Fruit fly (Drosophila melanogaster) whole organism, embryonic: ENCODE data around the gene CG7860.
A peak's percentile ranks its signal among the peaks of the same experiment; 100 is the strongest.

ENCODE experiments used
- Aef1 ChIP-seq: fragments of 200-800 bp; sonication (Bioruptor generic); IDR thresholded peaks from 3 replicates; pipeline ENCODE4 v1.3.6; 2022; ENCODE audit warnings: missing biosample characterization, missing genetic modification characterization
- Bgb ChIP-seq: fragments of 200-800 bp; sonication (Bioruptor generic); IDR thresholded peaks from 2 replicates; pipeline ENCODE4 v1.3.6; 2022; ENCODE audit warnings: missing biosample characterization, missing genetic modification characterization; ENCODE audit not compliant: partially characterized antibody
- CG10147 ChIP-seq: fragments of 200-800 bp; sonication (Bioruptor generic); optimal IDR thresholded peaks from 2 replicates; lab custom pipeline; 2019; ENCODE audit warnings: missing biosample characterization, mild to moderate bottlenecking, missing genetic modification characterization, moderate library complexity
- CG12659 ChIP-seq: fragments of 200-800 bp; sonication (Bioruptor generic); optimal IDR thresholded peaks from 3 replicates; lab custom pipeline; 2017; ENCODE audit warnings: mild to moderate bottlenecking, missing biosample characterization, missing genetic modification reagents, missing genetic modification characterization
- CG14050 ChIP-seq: fragments of 200-800 bp; sonication (Bioruptor generic); IDR thresholded peaks from 3 replicates; pipeline ENCODE4 v1.3.6; 2022; ENCODE audit warnings: missing biosample characterization, missing genetic modification characterization
- CG14441 ChIP-seq: fragments of 200-800 bp; sonication (Bioruptor generic); IDR thresholded peaks from 2 replicates; pipeline ENCODE4 v1.3.6; 2022; ENCODE audit warnings: missing biosample characterization, missing genetic modification characterization
- CG14965 ChIP-seq: fragments of 200-800 bp; sonication (Bioruptor generic); optimal IDR thresholded peaks from 2 replicates; lab custom pipeline; 2016; ENCODE audit warnings: missing biosample characterization, missing genetic modification characterization, borderline replicate concordance
- CG1529 ChIP-seq: fragments of 200-800 bp; sonication (Bioruptor generic); optimal IDR thresholded peaks from 3 replicates; lab custom pipeline; 2018; ENCODE audit warnings: missing biosample characterization, missing genetic modification characterization
- CG15696 ChIP-seq: fragments of 200-800 bp; sonication (Bioruptor generic); optimal IDR thresholded peaks from 2 replicates; lab custom pipeline; 2019; ENCODE audit warnings: missing biosample characterization, mild to moderate bottlenecking, missing genetic modification characterization, moderate library complexity
- CG16815 ChIP-seq: fragments of 200-800 bp; sonication (Bioruptor generic); optimal IDR thresholded peaks from 3 replicates; lab custom pipeline; 2017; ENCODE audit warnings: missing biosample characterization, mild to moderate bottlenecking, missing genetic modification characterization
- CG18764 ChIP-seq: fragments of 200-800 bp; sonication (Bioruptor generic); optimal IDR thresholded peaks from 3 replicates; lab custom pipeline; 2016; ENCODE audit warnings: missing biosample characterization, missing genetic modification characterization
- CG2120 ChIP-seq: fragments of 200-800 bp; sonication (Bioruptor generic); optimal IDR thresholded peaks from 3 replicates; lab custom pipeline; 2016; ENCODE audit warnings: missing biosample characterization, missing genetic modification characterization
- CG2129 ChIP-seq: fragments of 200-800 bp; sonication (Bioruptor generic); IDR thresholded peaks from 2 replicates; pipeline ENCODE4 v1.3.6; 2022; ENCODE audit warnings: missing biosample characterization, missing genetic modification characterization; ENCODE audit not compliant: partially characterized antibody
- CG32767 ChIP-seq: fragments of 200-800 bp; sonication (Bioruptor generic); IDR thresholded peaks from 2 replicates; pipeline ENCODE4 v1.3.6; 2022; ENCODE audit warnings: missing biosample characterization, missing genetic modification characterization
- CG4424 ChIP-seq: fragments of 200-800 bp; sonication (Bioruptor generic); optimal IDR thresholded peaks from 3 replicates; lab custom pipeline; 2016; ENCODE audit warnings: missing biosample characterization, missing genetic modification characterization
- CG4617 ChIP-seq: fragments of 200-800 bp; sonication (Bioruptor generic); optimal IDR thresholded peaks from 3 replicates; lab custom pipeline; 2016; ENCODE audit warnings: missing biosample characterization, missing genetic modification characterization, borderline replicate concordance
- CG4820 ChIP-seq: fragments of 200-800 bp; sonication (Bioruptor generic); optimal IDR thresholded peaks from 3 replicates; lab custom pipeline; 2016; ENCODE audit warnings: missing biosample characterization, missing genetic modification characterization
- CG4854 ChIP-seq: fragments of 200-800 bp; sonication (Bioruptor generic); optimal IDR thresholded peaks from 2 replicates; lab custom pipeline; 2016; ENCODE audit warnings: missing biosample characterization, missing genetic modification characterization, inconsistent platforms
- CG6765 ChIP-seq: fragments of 200-800 bp; sonication (Bioruptor generic); optimal IDR thresholded peaks from 3 replicates; lab custom pipeline; 2017; ENCODE audit warnings: missing biosample characterization, mild to moderate bottlenecking, missing genetic modification characterization
- CG7987 ChIP-seq: fragments of 200-800 bp; sonication (Bioruptor generic); optimal IDR thresholded peaks from 2 replicates; lab custom pipeline; 2018; ENCODE audit warnings: missing biosample characterization, mild to moderate bottlenecking, missing genetic modification characterization, moderate library complexity
- CG8478 ChIP-seq: fragments of >200 bp; optimal IDR thresholded peaks from 2 replicates; lab custom pipeline; 2018
- CG9797 ChIP-seq: fragments of 200-800 bp; sonication (Bioruptor generic); optimal IDR thresholded peaks from 3 replicates; lab custom pipeline; 2018; ENCODE audit warnings: missing biosample characterization, mild to moderate bottlenecking, missing genetic modification characterization
- CTCF ChIP-seq: fragments of 200-800 bp; sonication (Bioruptor generic); optimal IDR thresholded peaks from 2 replicates; lab custom pipeline; 2017; ENCODE audit warnings: missing biosample characterization, mild to moderate bottlenecking, missing genetic modification characterization, moderate library complexity
- Dp ChIP-seq: fragments of 200-800 bp; sonication (Bioruptor generic); optimal IDR thresholded peaks from 2 replicates; lab custom pipeline; 2018; ENCODE audit warnings: missing biosample characterization, mild to moderate bottlenecking, missing genetic modification characterization, moderate library complexity
- Eip74EF ChIP-seq, 2 experiments: fragments of 200-800 bp in 1 of 2; fragments of >200 bp in 1 of 2; sonication (Bioruptor generic) in 1 of 2; optimal IDR thresholded peaks; 2 replicates each; lab custom pipeline; 2017 to 2019; ENCODE audit warnings: missing biosample characterization in 2 of 2, missing genetic modification characterization in 2 of 2, mild to moderate bottlenecking in 1 of 2, moderate library complexity in 1 of 2
- GATAe ChIP-seq: fragments of 200-800 bp; sonication (Bioruptor generic); conservative IDR thresholded peaks from 2 replicates; pipeline ENCODE4 v1.3.6; 2022; ENCODE audit warnings: missing biosample characterization, missing genetic modification characterization
- HmgZ ChIP-seq: fragments of 200-800 bp; sonication (Bioruptor generic); optimal IDR thresholded peaks from 2 replicates; lab custom pipeline; 2018; ENCODE audit warnings: missing biosample characterization, mild to moderate bottlenecking, missing genetic modification characterization
- Lhr ChIP-seq: fragments of 200-800 bp; sonication (Bioruptor generic); optimal IDR thresholded peaks from 3 replicates; lab custom pipeline; 2017; ENCODE audit warnings: mild to moderate bottlenecking, missing biosample characterization, missing genetic modification reagents, missing genetic modification characterization
- Max ChIP-seq: fragments of 200-800 bp; sonication (Bioruptor generic); optimal IDR thresholded peaks from 2 replicates; lab custom pipeline; 2016; ENCODE audit warnings: missing biosample characterization, mild to moderate bottlenecking, missing genetic modification characterization
- Mes4 ChIP-seq: fragments of 200-800 bp; sonication (Bioruptor generic); optimal IDR thresholded peaks from 2 replicates; lab custom pipeline; 2016; ENCODE audit warnings: missing biosample characterization, missing genetic modification characterization
- Myb ChIP-seq: fragments of 200-800 bp; sonication (Bioruptor generic); optimal IDR thresholded peaks from 2 replicates; lab custom pipeline; 2016; ENCODE audit warnings: missing biosample characterization, missing genetic modification characterization
- Opbp ChIP-seq: fragments of 200-800 bp; sonication (Bioruptor generic); IDR thresholded peaks from 3 replicates; pipeline ENCODE4 v1.3.6; 2022; ENCODE audit warnings: missing biosample characterization, missing genetic modification characterization; ENCODE audit not compliant: partially characterized antibody
- Xbp1 ChIP-seq: fragments of 200-800 bp; sonication (Bioruptor generic); optimal IDR thresholded peaks from 3 replicates; lab custom pipeline; 2016; ENCODE audit warnings: missing biosample characterization, mild to moderate bottlenecking, missing genetic modification characterization
- ap ChIP-seq: fragments of 200-800 bp; sonication (Bioruptor generic); IDR thresholded peaks from 2 replicates; pipeline ENCODE4 v1.3.6; 2022; ENCODE audit warnings: missing biosample characterization, missing genetic modification characterization
- ase ChIP-seq: fragments of 200-800 bp; sonication (Bioruptor generic); IDR thresholded peaks from 3 replicates; pipeline ENCODE4 v1.3.6; 2022; ENCODE audit warnings: missing biosample characterization, missing genetic modification characterization
- chn ChIP-seq: fragments of 200-800 bp; sonication (Bioruptor generic); optimal IDR thresholded peaks from 2 replicates; lab custom pipeline; 2016; ENCODE audit warnings: missing biosample characterization, missing genetic modification characterization
- fd102C ChIP-seq: fragments of 200-800 bp; sonication (Bioruptor generic); optimal IDR thresholded peaks from 2 replicates; lab custom pipeline; 2018; ENCODE audit warnings: missing biosample characterization, mild to moderate bottlenecking, missing genetic modification characterization, moderate library complexity
- hbn ChIP-seq: fragments of 200-800 bp; sonication (Bioruptor generic); IDR thresholded peaks from 2 replicates; pipeline ENCODE4 v1.3.6; 2022; ENCODE audit warnings: missing biosample characterization, missing genetic modification characterization; ENCODE audit not compliant: partially characterized antibody
- inv ChIP-seq: fragments of 200-800 bp; sonication (Bioruptor generic); IDR thresholded peaks from 2 replicates; pipeline ENCODE4 v1.3.6; 2022; ENCODE audit warnings: missing biosample characterization, missing genetic modification characterization; ENCODE audit not compliant: partially characterized antibody
- lbe ChIP-seq: fragments of 200-800 bp; sonication (Bioruptor generic); optimal IDR thresholded peaks from 2 replicates; lab custom pipeline; 2016; ENCODE audit warnings: missing biosample characterization, mild to moderate bottlenecking, missing genetic modification characterization
- lola ChIP-seq, 3 experiments: fragments of >200 bp in 2 of 3; fragments of 200-800 bp in 1 of 3; sonication (Bioruptor generic) in 1 of 3; optimal IDR thresholded peaks; 2 replicates each; lab custom pipeline; 2017 to 2019; ENCODE audit warnings: missing biosample characterization in 3 of 3, missing genetic modification characterization in 3 of 3, mild to moderate bottlenecking in 1 of 3, moderate library complexity in 1 of 3
- nmo ChIP-seq: fragments of 200-800 bp; sonication (Bioruptor generic); optimal IDR thresholded peaks from 2 replicates; lab custom pipeline; 2018; ENCODE audit warnings: missing biosample characterization, mild to moderate bottlenecking, missing genetic modification characterization, moderate library complexity
- otp ChIP-seq: fragments of 200-800 bp; sonication (Bioruptor generic); IDR thresholded peaks from 3 replicates; pipeline ENCODE4, ENCODE4 v1.3.6; 2022; ENCODE audit warnings: missing biosample characterization, missing genetic modification characterization
- row ChIP-seq: fragments of 200-800 bp; sonication (Bioruptor generic); IDR thresholded peaks from 3 replicates; pipeline ENCODE4 v1.3.6; 2022; ENCODE audit warnings: missing biosample characterization, missing genetic modification characterization
- sens ChIP-seq: fragments of 200-800 bp; sonication (Bioruptor generic); peaks from one replicate; lab custom pipeline; 2016; ENCODE audit warnings: missing biosample characterization, missing genetic modification characterization
- sisA ChIP-seq: fragments of 200-800 bp; sonication (Bioruptor generic); IDR thresholded peaks from 2 replicates; pipeline ENCODE4 v1.3.6; 2022; ENCODE audit warnings: missing biosample characterization, missing genetic modification characterization
- so ChIP-seq: fragments of 200-800 bp; sonication (Bioruptor generic); IDR thresholded peaks from 3 replicates; pipeline ENCODE4 v1.3.6; 2022; ENCODE audit warnings: missing biosample characterization, missing genetic modification characterization
- tgo ChIP-seq: fragments of 200-800 bp; sonication (Bioruptor generic); IDR thresholded peaks from 3 replicates; pipeline ENCODE4 v1.3.6; 2022; ENCODE audit warnings: missing biosample characterization, missing genetic modification characterization
- vfl ChIP-seq: fragments of 200-800 bp; sonication (Bioruptor generic); optimal IDR thresholded peaks from 2 replicates; lab custom pipeline; 2016; ENCODE audit warnings: missing biosample characterization, missing genetic modification characterization
- zen ChIP-seq: fragments of 200-800 bp; sonication (Bioruptor generic); optimal IDR thresholded peaks from 3 replicates; lab custom pipeline; 2018; ENCODE audit warnings: missing biosample characterization, mild to moderate bottlenecking, missing genetic modification characterization, moderate library complexity
- zen2 ChIP-seq: fragments of 200-800 bp; sonication (Bioruptor generic); IDR thresholded peaks from 3 replicates; pipeline ENCODE4 v1.3.6; 2022; ENCODE audit warnings: missing biosample characterization, missing genetic modification characterization; ENCODE audit not compliant: partially characterized antibody

CG7860 gene

DNA sequence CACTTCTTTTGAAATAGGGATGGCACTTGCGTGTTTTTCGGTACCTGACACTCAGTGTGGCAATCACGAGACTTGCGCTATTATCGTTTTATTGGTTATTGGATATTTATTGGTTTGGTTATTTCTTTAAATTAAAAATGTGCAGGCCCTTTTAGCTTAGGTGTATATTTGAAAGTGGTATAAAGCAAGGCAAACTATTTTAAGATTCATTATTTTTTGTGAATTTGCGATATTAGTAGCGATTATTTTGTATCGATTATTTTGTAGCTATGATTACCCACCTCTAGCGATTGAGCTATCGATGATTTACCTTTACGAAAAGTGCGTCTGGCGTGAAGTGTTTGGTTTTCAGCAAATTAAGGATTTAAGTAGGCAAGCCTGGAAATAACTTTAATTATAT is 14.1 kb downstream of the CG7860 start, which contains the start of the genes CG9215 and CG8097 (continued):
- TF ChIP-seq CG7987 (GFP tag; lab: Kevin White, UChicago) (no peak), CG14965 (no peak), Xbp1 (GFP tag; lab: Kevin White, UChicago) (peak; percentile 39), Dp (GFP tag; lab: Kevin White, UChicago) (peak; percentile 54), CG32767 (GFP tag; lab: Robert Waterston, UW) (no peak), so (no peak), CG18764 (GFP tag; lab: Kevin White, UChicago) (no peak), CTCF (GFP tag; lab: Kevin White, UChicago) (peak; percentile 26), Lhr (GFP tag; lab: Kevin White, UChicago) (peak; percentile 36), CG14050 (GFP tag; lab: Robert Waterston, UW) (no peak), inv (GFP tag; lab: Robert Waterston, UW) (peak; percentile 95), lola (GFP tag; optimal IDR thresholded peaks at IDR 0.05; lab: Kevin White, UChicago) (peak in 1 of 3 experiments; percentile 34), CG2129 (peak; percentile 95), otp (GFP tag; lab: Robert Waterston, UW) (no peak), CG10147 (peak; percentile 37), vfl (GFP tag; lab: Kevin White, UChicago) (peak; percentile 43), CG2120 (GFP tag; lab: Kevin White, UChicago) (peak; percentile 62), CG4617 (GFP tag; lab: Kevin White, UChicago) (peak; percentile 39), zen (tag; lab: Kevin White, UChicago) (no peak), CG4424 (GFP tag; lab: Kevin White, UChicago) (no peak), ap (GFP tag; lab: Robert Waterston, UW) (no peak), CG16815 (no peak), Aef1 (GFP tag; lab: Robert Waterston, UW) (no peak), Opbp (GFP tag; lab: Robert Waterston, UW) (peak; percentile 84), Max (peak; percentile 53), CG4854 (GFP tag; lab: Kevin White, UChicago) (no peak), Mes4 (GFP tag; lab: Kevin White, UChicago) (no peak), Bgb (GFP tag; lab: Robert Waterston, UW) (peak; percentile 91), CG15696 (tag; lab: Kevin White, UChicago) (peak; percentile 33), CG9797 (GFP tag; lab: Kevin White, UChicago) (peak; percentile 31), GATAe (no peak), CG6765 (no peak), CG4820 (GFP tag; lab: Kevin White, UChicago) (peak; percentile 0), sens (peak; percentile 88), fd102C (GFP tag; lab: Kevin White, UChicago) (no peak), Eip74EF (GFP tag; optimal IDR thresholded peaks at IDR 0.05; lab: Kevin White, UChicago) (no peak), nmo (GFP tag; lab: Kevin White, UChicago) (peak; percentile 61), HmgZ (peak; percentile 44), hbn (GFP tag; lab: Robert Waterston, UW) (peak; percentile 97), tgo (no peak), CG8478 (lab: Kevin White, UChicago) (no peak), chn (GFP tag; lab: Kevin White, UChicago) (peak; percentile 11), sisA (no peak), zen2 (GFP tag; lab: Robert Waterston, UW) (peak; percentile 79; the same call in 2 of the 3 replicates), CG14441 (no peak), CG1529 (GFP tag; lab: Kevin White, UChicago) (no peak), Myb (GFP tag; lab: Kevin White, UChicago) (peak; percentile 47), row (peak; percentile 84), lbe (GFP tag; lab: Kevin White, UChicago) (peak; percentile 31), ase (GFP tag; lab: Robert Waterston, UW) (no peak), CG12659 (GFP tag; lab: Kevin White, UChicago) (peak; percentile 57)
